Worm (Caenorhabditis elegans) whole organism, L4 larva: ENCODE data around the gene CC8.3.

Source experiments
- D1046.2 ChIP-seq: fragments of 200-800 bp; sonication (Bioruptor generic); IDR thresholded peaks from 2 replicates; pipeline ENCODE4 v1.3.6; 2022; ENCODE audit warnings: missing genetic modification characterization, missing compliant biosample characterization
- F44E2.7 ChIP-seq: fragments of 200-800 bp; sonication (Bioruptor generic); IDR thresholded peaks from 2 replicates; pipeline ENCODE4 v2.1.2; 2022; ENCODE audit warnings: missing genetic modification characterization, missing compliant biosample characterization
- R02D3.7 ChIP-seq: fragments of 150-350 bp; sonication (generic microtip); optimal IDR thresholded peaks from 3 replicates; lab custom pipeline; 2014; ENCODE audit warnings: missing biosample characterization, missing genetic modification characterization
- aha-1 ChIP-seq: fragments of 150-350 bp; peaks from one replicate; lab custom pipeline; 2014; ENCODE audit warnings: missing biosample characterization, missing genetic modification characterization
- ceh-44 ChIP-seq: fragments of 200-800 bp; sonication (Bioruptor generic); IDR thresholded peaks from 2 replicates; pipeline ENCODE4 v1.3.6; 2022; ENCODE audit warnings: missing genetic modification reagents, missing genetic modification characterization, missing compliant biosample characterization
- daf-12 ChIP-seq: fragments of 150-350 bp; optimal IDR thresholded peaks from 2 replicates; lab custom pipeline; 2014; ENCODE audit warnings: missing biosample characterization, missing genetic modification reagents, missing genetic modification characterization
- daf-16 ChIP-seq, 3 experiments: sonication (generic microtip); optimal IDR thresholded peaks; 2 replicates each; lab custom pipeline; 2016 to 2017; ENCODE audit warnings: missing genetic modification characterization in 3 of 3, missing genetic modification reagents in 3 of 3, mild to moderate bottlenecking in 2 of 3, missing compliant biosample characterization in 2 of 3, missing biosample characterization in 1 of 3, moderate library complexity in 1 of 3
- daf-19 ChIP-seq: fragments of 200-800 bp; sonication (Bioruptor generic); conservative IDR thresholded peaks from 2 replicates; pipeline ENCODE4 v1.3.6; 2022; ENCODE audit warnings: missing genetic modification characterization, missing compliant biosample characterization
- daf-8 ChIP-seq: fragments of 200-800 bp; sonication (Bioruptor generic); IDR thresholded peaks from 2 replicates; pipeline ENCODE4 v1.3.6; 2022; ENCODE audit warnings: missing genetic modification characterization, missing compliant biosample characterization
- dmd-8 ChIP-seq: fragments of 200-800 bp; sonication (Bioruptor generic); IDR thresholded peaks from 2 replicates; pipeline ENCODE4 v1.3.6; 2022; ENCODE audit warnings: missing genetic modification characterization, missing compliant biosample characterization
- dpl-1 ChIP-seq: fragments of 150-350 bp; optimal IDR thresholded peaks from 2 replicates; lab custom pipeline; 2014; ENCODE audit warnings: missing biosample characterization, missing genetic modification reagents, missing genetic modification characterization
- duxl-1 ChIP-seq: sonication (generic microtip); optimal IDR thresholded peaks from 2 replicates; lab custom pipeline; 2016; ENCODE audit warnings: mild to moderate bottlenecking, missing genetic modification characterization, moderate library complexity, missing compliant biosample characterization; ENCODE audit not compliant: poor library complexity
- dve-1 ChIP-seq: sonication (generic microtip); optimal IDR thresholded peaks from 2 replicates; lab custom pipeline; 2017; ENCODE audit warnings: antibody characterized with exemption, mild to moderate bottlenecking, missing genetic modification characterization, missing compliant biosample characterization; ENCODE audit not compliant: insufficient read depth
- egl-27 ChIP-seq: sonication (generic microtip); optimal IDR thresholded peaks from 3 replicates; lab custom pipeline; 2017; ENCODE audit warnings: missing biosample characterization, missing genetic modification reagents, missing genetic modification characterization
- hlh-11 ChIP-seq: fragments of 200-800 bp; sonication (Bioruptor generic); optimal IDR thresholded peaks from 2 replicates; lab custom pipeline; 2018; ENCODE audit warnings: mild to moderate bottlenecking, missing genetic modification characterization, missing compliant biosample characterization
- hlh-30 ChIP-seq: sonication (generic microtip); optimal IDR thresholded peaks from 2 replicates; lab custom pipeline; 2017; ENCODE audit warnings: antibody characterized with exemption, mild to moderate bottlenecking, missing genetic modification characterization, missing compliant biosample characterization; ENCODE audit not compliant: insufficient read depth
- hmg-1.1 ChIP-seq: fragments of 200-800 bp; sonication (Bioruptor generic); IDR thresholded peaks from 2 replicates; pipeline ENCODE4 v1.3.6; 2022; ENCODE audit warnings: missing genetic modification reagents, missing genetic modification characterization, missing compliant biosample characterization
- lin-1 ChIP-seq: fragments of 200-800 bp; sonication (Bioruptor generic); IDR thresholded peaks from 2 replicates; pipeline ENCODE4 v1.3.6; 2022; ENCODE audit warnings: missing genetic modification reagents, missing genetic modification characterization, missing compliant biosample characterization
- lin-29 ChIP-seq: fragments of 200-800 bp; sonication (Bioruptor generic); IDR thresholded peaks from 2 replicates; pipeline ENCODE4 v1.3.6; 2022; ENCODE audit warnings: missing genetic modification reagents, missing genetic modification characterization, missing compliant biosample characterization
- lin-38 ChIP-seq: fragments of 200-800 bp; sonication (Bioruptor generic); IDR thresholded peaks from 2 replicates; pipeline ENCODE4 v1.3.6; 2022; ENCODE audit warnings: missing genetic modification reagents, missing genetic modification characterization, missing compliant biosample characterization
- lsy-2 ChIP-seq, 2 experiments: fragments of 150-350 bp in 1 of 2; sonication (generic microtip) in 1 of 2; optimal IDR thresholded peaks; 2 replicates each; lab custom pipeline; 2014 to 2017; ENCODE audit warnings: missing biosample characterization in 2 of 2, missing genetic modification characterization in 2 of 2
- madf-5 ChIP-seq, 2 experiments: fragments of 200-800 bp; sonication (Bioruptor generic); IDR thresholded peaks; 2 replicates each; pipeline ENCODE4 v1.3.6; 2022; ENCODE audit warnings: missing compliant biosample characterization in 2 of 2, missing genetic modification characterization in 2 of 2
- madf-9 ChIP-seq: fragments of 200-800 bp; sonication (Bioruptor generic); conservative IDR thresholded peaks from 2 replicates; pipeline ENCODE4 v1.3.6; 2022; ENCODE audit warnings: missing genetic modification reagents, missing genetic modification characterization, missing compliant biosample characterization
- mep-1 ChIP-seq: fragments of 150-350 bp; sonication (generic microtip); optimal IDR thresholded peaks from 3 replicates; lab custom pipeline; 2014; ENCODE audit warnings: missing biosample characterization, missing genetic modification characterization
- mxl-2 ChIP-seq: fragments of 200-800 bp; sonication (Bioruptor generic); conservative IDR thresholded peaks from 2 replicates; pipeline ENCODE4 v1.3.6; 2022; ENCODE audit warnings: missing genetic modification reagents, missing genetic modification characterization, missing compliant biosample characterization
- mxl-3 ChIP-seq: fragments of 200-800 bp; sonication (Bioruptor generic); optimal IDR thresholded peaks from 2 replicates; lab custom pipeline; 2018; ENCODE audit warnings: mild to moderate bottlenecking, missing genetic modification characterization, missing compliant biosample characterization
- nhr-10 ChIP-seq: fragments of 150-350 bp; optimal IDR thresholded peaks from 2 replicates; lab custom pipeline; 2014; ENCODE audit warnings: missing biosample characterization, missing genetic modification characterization
- nhr-102 ChIP-seq: sonication (generic microtip); optimal IDR thresholded peaks from 2 replicates; lab custom pipeline; 2016; ENCODE audit warnings: mild to moderate bottlenecking, missing genetic modification characterization, moderate library complexity, missing compliant biosample characterization
- nhr-111 ChIP-seq: fragments of 200-800 bp; sonication (Bioruptor generic); optimal IDR thresholded peaks from 2 replicates; lab custom pipeline; 2018; ENCODE audit warnings: mild to moderate bottlenecking, missing genetic modification characterization, missing compliant biosample characterization
- nhr-25 ChIP-seq: sonication (generic microtip); optimal IDR thresholded peaks from 2 replicates; lab custom pipeline; 2017; ENCODE audit warnings: missing genetic modification characterization, mild to moderate bottlenecking, missing compliant biosample characterization, antibody characterized with exemption, moderate library complexity, borderline replicate concordance; ENCODE audit not compliant: insufficient read depth
- nhr-41 ChIP-seq: fragments of 200-800 bp; sonication (Bioruptor generic); IDR thresholded peaks from 2 replicates; pipeline ENCODE4 v1.3.6; 2022; ENCODE audit warnings: missing genetic modification reagents, missing genetic modification characterization, missing compliant biosample characterization
- nhr-77 ChIP-seq: fragments of 150-350 bp; optimal IDR thresholded peaks from 2 replicates; lab custom pipeline; 2014; ENCODE audit warnings: missing biosample characterization, missing genetic modification characterization
- pha-4 ChIP-seq, 2 experiments: fragments of 150-350 bp in 1 of 2; fragments of 200-800 bp in 1 of 2; sonication (Bioruptor generic) in 1 of 2; IDR thresholded peaks in 1 of 2; optimal IDR thresholded peaks in 1 of 2; 2 replicates each; pipeline versions ENCODE4 v1.3.6 to Lab custom; 2014 to 2022; ENCODE audit warnings: missing genetic modification characterization in 2 of 2, missing genetic modification reagents in 2 of 2, missing biosample characterization in 1 of 2, missing compliant biosample characterization in 1 of 2
- skn-1 ChIP-seq: fragments of 150-350 bp; optimal IDR thresholded peaks from 2 replicates; lab custom pipeline; 2014; ENCODE audit warnings: missing biosample characterization, missing genetic modification characterization
- spr-1 ChIP-seq: sonication (generic microtip); optimal IDR thresholded peaks from 2 replicates; lab custom pipeline; 2016; ENCODE audit warnings: mild to moderate bottlenecking, missing genetic modification characterization, missing compliant biosample characterization
- spr-3 ChIP-seq: fragments of 200-800 bp; sonication (Bioruptor generic); optimal IDR thresholded peaks from 2 replicates; lab custom pipeline; 2018; ENCODE audit warnings: mild to moderate bottlenecking, missing genetic modification characterization, missing compliant biosample characterization
- tag-97 ChIP-seq: fragments of 200-800 bp; sonication (Bioruptor generic); IDR thresholded peaks from 2 replicates; pipeline ENCODE4 v1.3.6; 2022; ENCODE audit warnings: missing genetic modification characterization, missing compliant biosample characterization
- tra-1 ChIP-seq: fragments of 200-800 bp; sonication (Bioruptor generic); IDR thresholded peaks from 2 replicates; pipeline ENCODE4 v1.3.6; 2022; ENCODE audit warnings: missing genetic modification reagents, missing genetic modification characterization, missing compliant biosample characterization
- unc-130 ChIP-seq: sonication (generic microtip); optimal IDR thresholded peaks from 2 replicates; lab custom pipeline; 2016; ENCODE audit warnings: missing genetic modification reagents, missing genetic modification characterization, missing compliant biosample characterization
- unc-62 ChIP-seq, 3 experiments: fragments of 150-350 bp in 1 of 3; sonication (generic microtip); optimal IDR thresholded peaks in 2 of 3; peaks in 1 of 3; 1 replicate in 1 of 3; 2 replicates in 2 of 3; lab custom pipeline; 2014 to 2017; ENCODE audit warnings: missing biosample characterization in 3 of 3, missing genetic modification characterization in 3 of 3, missing genetic modification reagents in 3 of 3, missing genotype in 1 of 3
- vab-7 ChIP-seq: fragments of 200-800 bp; sonication (Bioruptor generic); IDR thresholded peaks from 2 replicates; pipeline ENCODE4 v1.3.6; 2022; ENCODE audit warnings: missing genetic modification reagents, missing genetic modification characterization, missing compliant biosample characterization
- zag-1 ChIP-seq: fragments of 150-350 bp; optimal IDR thresholded peaks from 2 replicates; lab custom pipeline; 2014; ENCODE audit warnings: missing biosample characterization, missing genetic modification characterization
- zfp-3 ChIP-seq: fragments of 200-800 bp; sonication (Bioruptor generic); conservative IDR thresholded peaks from 2 replicates; pipeline ENCODE4 v1.3.6; 2022; ENCODE audit warnings: missing genetic modification reagents, missing genetic modification characterization, missing compliant biosample characterization
- ztf-11 ChIP-seq: fragments of 150-350 bp; optimal IDR thresholded peaks from 2 replicates; lab custom pipeline; 2014; ENCODE audit warnings: missing biosample characterization, missing genetic modification characterization
- ztf-7 ChIP-seq: fragments of 150-350 bp; optimal IDR thresholded peaks from 2 replicates; lab custom pipeline; 2014; ENCODE audit warnings: missing biosample characterization, missing genetic modification characterization

Gene CC8.3

DNA sequence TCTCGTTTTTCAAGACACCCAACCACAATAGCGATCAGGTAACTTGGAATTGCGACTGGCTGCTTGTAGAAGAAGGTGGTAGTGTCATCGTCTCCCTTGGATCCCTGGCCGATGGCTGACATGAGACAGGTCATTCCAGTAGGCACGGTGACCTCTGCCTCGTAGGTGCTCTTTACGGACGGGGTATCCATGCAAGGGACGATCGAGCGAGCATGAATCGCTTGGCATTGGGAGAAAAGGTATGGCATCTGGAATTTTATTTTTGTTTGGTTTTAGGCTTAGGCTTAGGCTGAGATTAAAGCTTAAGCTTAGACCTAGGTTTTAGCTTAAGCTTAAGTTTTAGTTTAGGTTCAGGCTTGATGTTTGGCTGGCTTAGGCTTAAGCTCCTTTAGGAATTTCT, 31.1 kb downstream of the CC8.3 start:
- no peak for TF ChIP-seq mxl-2
- no peak for TF ChIP-seq zag-1 (tag; lab: Kevin White, UChicago)
- no peak for TF ChIP-seq R02D3.7 (tag; lab: Kevin White, UChicago)
- TF ChIP-seq daf-8 (GFP tag; lab: Robert Waterston, UW) = no peak
- TF ChIP-seq ztf-11 (tag; lab: Kevin White, UChicago) = no peak
- TF ChIP-seq dmd-8 = peak; percentile 59; the same call in 1 of the 2 replicates
- no peak for TF ChIP-seq spr-3 (GFP tag; lab: Kevin White, UChicago)
- TF ChIP-seq aha-1 = peak; percentile 83
- no peak for TF ChIP-seq madf-9 (GFP tag; lab: Robert Waterston, UW)
- TF ChIP-seq F44E2.7 (GFP tag; lab: Robert Waterston, UW) = no peak
- no peak for TF ChIP-seq hlh-30 (tag; lab: Kevin White, UChicago)
- no peak for TF ChIP-seq dve-1 (tag; lab: Kevin White, UChicago)
- TF ChIP-seq nhr-102 (tag; lab: Kevin White, UChicago) = no peak
- TF ChIP-seq, all 104 proteins: peak for 2

DNA sequence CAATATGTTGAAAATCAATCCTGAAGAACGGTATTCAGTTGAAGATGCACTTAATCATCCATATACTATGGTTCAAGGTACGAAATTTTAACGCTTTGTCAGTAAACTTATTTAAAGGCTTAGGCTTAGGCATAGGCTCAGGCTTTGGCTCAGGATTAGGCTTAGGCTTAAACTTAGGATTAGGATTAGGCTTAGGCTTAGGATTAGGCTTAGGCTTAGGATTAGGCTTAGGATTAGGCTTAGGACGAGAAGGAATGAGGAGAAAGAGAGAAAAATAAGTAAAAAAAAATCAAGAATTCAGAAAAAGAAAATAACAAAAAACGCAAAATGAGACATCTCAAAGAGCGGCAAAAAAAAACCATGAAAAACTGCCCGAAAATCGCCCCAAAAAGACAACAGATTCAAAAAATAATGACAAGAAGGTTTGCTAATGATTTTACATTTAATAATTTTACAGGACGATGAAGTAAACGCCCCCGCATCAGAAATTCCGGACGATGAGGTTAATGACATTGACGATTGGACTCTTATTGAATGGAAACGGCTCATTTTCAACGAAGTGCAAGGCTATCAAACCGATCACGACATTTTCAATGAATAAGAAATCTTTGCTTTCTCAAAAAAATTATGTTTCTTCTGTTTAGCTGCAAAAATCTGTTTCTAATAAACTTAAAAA, 33.4 kb downstream of the CC8.3 start:
- TF ChIP-seq unc-130 (GFP tag; lab: Kevin White, UChicago) (no peak), vab-7 (GFP tag; lab: Robert Waterston, UW) (no peak), dmd-8 (0 out of 2 replicates have a peak, but pooled peaks have one; percentile 18), mxl-2 (no peak), nhr-77 (no peak), ceh-44 (GFP tag; lab: Robert Waterston, UW) (no peak), nhr-111 (GFP tag; lab: Kevin White, UChicago) (no peak), ztf-7 (tag; lab: Kevin White, UChicago) (no peak), daf-16 (GFP tag; optimal IDR thresholded peaks at IDR 0.05; lab: Kevin White, UChicago) (no peak), daf-16 (tag; optimal IDR thresholded peaks at IDR 0.05; lab: Kevin White, UChicago) (no peak), lsy-2 (tag; optimal IDR thresholded peaks at IDR 0.05; lab: Kevin White, UChicago) (no peak), madf-5 (GFP tag; IDR thresholded peaks at IDR 0.05; lab: Robert Waterston, UW) (no peak), lin-29 (GFP tag; lab: Robert Waterston, UW) (no peak), tag-97 (GFP tag; lab: Robert Waterston, UW) (no peak), mep-1 (no peak), aha-1 (no peak), lin-1 (GFP tag; lab: Robert Waterston, UW) (0 out of 2 replicates have a peak, but pooled peaks have one; percentile 24), spr-1 (no peak), nhr-41 (GFP tag; lab: Robert Waterston, UW) (no peak), nhr-10 (tag; lab: Kevin White, UChicago) (peak; percentile 32), daf-12 (tag; lab: Kevin White, UChicago) (no peak), dpl-1 (GFP tag; lab: Kevin White, UChicago) (no peak), hmg-1.1 (no peak), pha-4 (GFP tag; IDR thresholded peaks at IDR 0.05; lab: Robert Waterston, UW) (peak; percentile 43; the same call in 1 of the 2 replicates), pha-4 (tag; optimal IDR thresholded peaks at IDR 0.05; lab: Kevin White, UChicago) (no peak), nhr-102 (tag; lab: Kevin White, UChicago) (no peak), unc-62 (GFP tag; optimal IDR thresholded peaks at IDR 0.05 in 1 of 2; lab: Kevin White, UChicago) (peak in 1 of 2 experiments; percentile 14), unc-62 (tag; optimal IDR thresholded peaks at IDR 0.05; lab: Kevin White, UChicago) (no peak), tra-1 (GFP tag; lab: Robert Waterston, UW) (no peak), egl-27 (tag; lab: Kevin White, UChicago) (no peak), zfp-3 (GFP tag; lab: Robert Waterston, UW) (peak; percentile 52; the same call in 1 of the 2 replicates), duxl-1 (no peak), mxl-3 (GFP tag; lab: Kevin White, UChicago) (no peak), nhr-25 (no peak), D1046.2 (GFP tag; lab: Robert Waterston, UW) (no peak), hlh-11 (no peak), skn-1 (tag; lab: Kevin White, UChicago) (no peak), daf-19 (no peak), lin-38 (GFP tag; lab: Robert Waterston, UW) (peak; percentile 59)
